Fruit fly (Drosophila melanogaster) whole organism, embryonic: Measurements from ENCODE around the gene CG10486.

Experiments used
- CG11093 ChIP-seq: fragments of 200-800 bp; sonication (Bioruptor generic); IDR thresholded peaks from 3 replicates; pipeline ENCODE4 v1.3.6; 2022; ENCODE audit warnings: missing biosample characterization, missing genetic modification characterization
- CG16779 ChIP-seq: fragments of 200-800 bp; sonication (Bioruptor generic); IDR thresholded peaks from 2 replicates; pipeline ENCODE4 v1.3.6; 2022; ENCODE audit warnings: missing biosample characterization, missing genetic modification characterization
- CG2116 ChIP-seq: fragments of 200-800 bp; sonication (Bioruptor generic); optimal IDR thresholded peaks from 3 replicates; lab custom pipeline; 2018; ENCODE audit warnings: missing biosample characterization, mild to moderate bottlenecking, missing genetic modification characterization
- CG30020 ChIP-seq: fragments of 200-800 bp; optimal IDR thresholded peaks from 2 replicates; lab custom pipeline; 2019; ENCODE audit warnings: missing biosample characterization, mild to moderate bottlenecking, missing genetic modification characterization, moderate library complexity
- CG31388 ChIP-seq: fragments of 200-800 bp; sonication (Bioruptor generic); optimal IDR thresholded peaks from 2 replicates; lab custom pipeline; 2016; ENCODE audit warnings: missing biosample characterization, missing genetic modification characterization
- CG3281 ChIP-seq: fragments of 200-800 bp; sonication (Bioruptor generic); optimal IDR thresholded peaks from 3 replicates; lab custom pipeline; 2017; ENCODE audit warnings: missing biosample characterization, mild to moderate bottlenecking, missing genetic modification characterization
- CG3838 ChIP-seq: fragments of 200-800 bp; sonication (Bioruptor generic); optimal IDR thresholded peaks from 3 replicates; lab custom pipeline; 2016; ENCODE audit warnings: missing biosample characterization, missing genetic modification characterization
- CG4730 ChIP-seq: fragments of 200-800 bp; sonication (Bioruptor generic); IDR thresholded peaks from 2 replicates; pipeline ENCODE4 v1.3.6; 2022; ENCODE audit warnings: missing biosample characterization, missing genetic modification characterization
- CG6791 ChIP-seq: fragments of 200-800 bp; sonication (Bioruptor generic); IDR thresholded peaks from 3 replicates; pipeline ENCODE4 v1.3.6; 2022; ENCODE audit warnings: missing biosample characterization, missing genetic modification characterization; ENCODE audit not compliant: partially characterized antibody
- CrebB ChIP-seq: fragments of 200-800 bp; sonication (Bioruptor generic); optimal IDR thresholded peaks from 3 replicates; lab custom pipeline; 2018; ENCODE audit warnings: missing biosample characterization, mild to moderate bottlenecking, missing genetic modification characterization
- D19A ChIP-seq: fragments of 200-800 bp; optimal IDR thresholded peaks from 3 replicates; lab custom pipeline; 2019; ENCODE audit warnings: missing biosample characterization, mild to moderate bottlenecking, missing genetic modification characterization, moderate library complexity
- D19B ChIP-seq: fragments of 200-800 bp; sonication (Bioruptor generic); optimal IDR thresholded peaks from 2 replicates; lab custom pipeline; 2017; ENCODE audit warnings: missing biosample characterization, mild to moderate bottlenecking, missing genetic modification characterization
- Dbx ChIP-seq: fragments of 200-800 bp; sonication (Bioruptor generic); IDR thresholded peaks from 3 replicates; pipeline ENCODE4 v1.3.6; 2022; ENCODE audit warnings: missing biosample characterization, missing genetic modification characterization
- ERR ChIP-seq: fragments of 200-800 bp; sonication (Bioruptor generic); optimal IDR thresholded peaks from 2 replicates; lab custom pipeline; 2016; ENCODE audit warnings: missing biosample characterization, missing genetic modification characterization
- HLH54F ChIP-seq: fragments of 200-800 bp; sonication (Bioruptor generic); optimal IDR thresholded peaks from 3 replicates; lab custom pipeline; 2016; ENCODE audit warnings: missing biosample characterization, missing genetic modification characterization
- Hand ChIP-seq: fragments of 200-800 bp; sonication (Bioruptor generic); optimal IDR thresholded peaks from 2 replicates; lab custom pipeline; 2017; ENCODE audit warnings: mild to moderate bottlenecking, missing biosample characterization, missing genetic modification reagents, missing genetic modification characterization
- HmgD ChIP-seq: fragments of 200-800 bp; sonication (Bioruptor generic); optimal IDR thresholded peaks from 3 replicates; lab custom pipeline; 2016; ENCODE audit warnings: missing biosample characterization, missing genetic modification characterization
- Hmr ChIP-seq: fragments of 200-800 bp; sonication (Bioruptor generic); optimal IDR thresholded peaks from 3 replicates; lab custom pipeline; 2017; ENCODE audit warnings: mild to moderate bottlenecking, missing biosample characterization, missing genetic modification reagents, missing genetic modification characterization
- Hr3 ChIP-seq: fragments of 200-800 bp; sonication (Bioruptor generic); optimal IDR thresholded peaks from 3 replicates; lab custom pipeline; 2016; ENCODE audit warnings: missing biosample characterization, missing genetic modification characterization
- Lhr ChIP-seq: fragments of 200-800 bp; sonication (Bioruptor generic); optimal IDR thresholded peaks from 3 replicates; lab custom pipeline; 2017; ENCODE audit warnings: mild to moderate bottlenecking, missing biosample characterization, missing genetic modification reagents, missing genetic modification characterization
- Med ChIP-seq: fragments of 200-800 bp; sonication (Bioruptor generic); peaks from one replicate; lab custom pipeline; 2016; ENCODE audit warnings: missing biosample characterization, missing genetic modification characterization, mild to moderate bottlenecking, inconsistent platforms, moderate library complexity
- NC2β ChIP-seq: fragments of 200-800 bp; sonication (Bioruptor generic); optimal IDR thresholded peaks from 2 replicates; lab custom pipeline; 2016; ENCODE audit warnings: missing biosample characterization, missing genetic modification characterization
- NFAT ChIP-seq: fragments of 200-800 bp; sonication (Bioruptor generic); IDR thresholded peaks from 2 replicates; pipeline ENCODE4 v1.3.6; 2022; ENCODE audit warnings: missing biosample characterization, missing genetic modification characterization
- Nf-YB ChIP-seq: fragments of 200-800 bp; sonication (Bioruptor generic); optimal IDR thresholded peaks from 3 replicates; lab custom pipeline; 2019; ENCODE audit warnings: missing biosample characterization, mild to moderate bottlenecking, missing genetic modification characterization, moderate library complexity
- Optix ChIP-seq: fragments of 200-800 bp; sonication (Bioruptor generic); IDR thresholded peaks from 3 replicates; pipeline ENCODE4 v1.3.6; 2022; ENCODE audit warnings: missing biosample characterization, missing genetic modification characterization
- Poxn ChIP-seq: fragments of 200-800 bp; sonication (Bioruptor generic); IDR thresholded peaks from 2 replicates; pipeline ENCODE4 v1.3.6; 2022; ENCODE audit warnings: missing biosample characterization, missing genetic modification characterization
- Rx ChIP-seq: fragments of 200-800 bp; sonication (Bioruptor generic); IDR thresholded peaks from 2 replicates; pipeline ENCODE4 v1.3.6; 2022; ENCODE audit warnings: missing biosample characterization, missing genetic modification characterization
- YL-1 ChIP-seq: fragments of 200-800 bp; sonication (Bioruptor generic); optimal IDR thresholded peaks from 3 replicates; lab custom pipeline; 2017; ENCODE audit warnings: missing biosample characterization, mild to moderate bottlenecking, missing genetic modification characterization
- ac ChIP-seq: fragments of 200-800 bp; sonication (Bioruptor generic); optimal IDR thresholded peaks from 3 replicates; lab custom pipeline; 2017; ENCODE audit warnings: missing biosample characterization, mild to moderate bottlenecking, missing genetic modification characterization
- ara ChIP-seq: fragments of 200-800 bp; sonication (Bioruptor generic); IDR thresholded peaks from 2 replicates; pipeline ENCODE4 v1.3.6; 2022; ENCODE audit warnings: missing biosample characterization, missing genetic modification characterization
- ase ChIP-seq: fragments of 200-800 bp; sonication (Bioruptor generic); IDR thresholded peaks from 3 replicates; pipeline ENCODE4 v1.3.6; 2022; ENCODE audit warnings: missing biosample characterization, missing genetic modification characterization
- cas ChIP-seq: fragments of 200-800 bp; sonication (Bioruptor generic); IDR thresholded peaks from 2 replicates; pipeline ENCODE4 v1.3.6; 2022; ENCODE audit warnings: missing biosample characterization, missing genetic modification characterization
- crc ChIP-seq: fragments of 200-800 bp; sonication (Bioruptor generic); optimal IDR thresholded peaks from 2 replicates; lab custom pipeline; 2016; ENCODE audit warnings: missing biosample characterization, missing genetic modification characterization
- croc ChIP-seq: fragments of 200-800 bp; sonication (Bioruptor generic); conservative IDR thresholded peaks from 3 replicates; pipeline ENCODE4 v1.3.6; 2022; ENCODE audit warnings: missing biosample characterization, missing genetic modification characterization
- dan ChIP-seq: fragments of 200-800 bp; sonication (Bioruptor generic); IDR thresholded peaks from 2 replicates; pipeline ENCODE4 v1.3.6; 2022; ENCODE audit warnings: missing biosample characterization, missing genetic modification characterization
- disco-r ChIP-seq: fragments of 200-800 bp; sonication (Bioruptor generic); optimal IDR thresholded peaks from 2 replicates; lab custom pipeline; 2016; ENCODE audit warnings: missing biosample characterization, missing genetic modification characterization
- nau ChIP-seq: fragments of 200-800 bp; sonication (Bioruptor generic); optimal IDR thresholded peaks from 3 replicates; lab custom pipeline; 2017; ENCODE audit warnings: missing biosample characterization, mild to moderate bottlenecking, missing genetic modification characterization, missing genetic modification reagents
- oc ChIP-seq: fragments of 200-800 bp; sonication (Bioruptor generic); optimal IDR thresholded peaks from 2 replicates; lab custom pipeline; 2018; ENCODE audit warnings: missing biosample characterization, mild to moderate bottlenecking, missing genetic modification characterization, moderate library complexity
- odd ChIP-seq: fragments of 200-800 bp; sonication (Bioruptor generic); optimal IDR thresholded peaks from 2 replicates; lab custom pipeline; 2017; ENCODE audit warnings: missing biosample characterization, mild to moderate bottlenecking, missing genetic modification characterization
- p53 ChIP-seq: fragments of 200-800 bp; sonication (Bioruptor generic); optimal IDR thresholded peaks from 2 replicates; lab custom pipeline; 2016; ENCODE audit warnings: missing biosample characterization, missing genetic modification characterization
- pan ChIP-seq, 4 experiments: fragments of >200 bp in 3 of 4; fragments of 200-800 bp in 1 of 4; sonication (Bioruptor generic) in 1 of 4; optimal IDR thresholded peaks in 3 of 4; IDR thresholded peaks in 1 of 4; 2 replicates each; pipeline versions ENCODE4 v1.3.6 to Lab custom; 2017 to 2022; ENCODE audit warnings: missing biosample characterization in 2 of 4, missing genetic modification characterization in 2 of 4, mixed read lengths in 1 of 4
- row ChIP-seq: fragments of 200-800 bp; sonication (Bioruptor generic); IDR thresholded peaks from 3 replicates; pipeline ENCODE4 v1.3.6; 2022; ENCODE audit warnings: missing biosample characterization, missing genetic modification characterization
- run ChIP-seq: fragments of 200-800 bp; sonication (Bioruptor generic); optimal IDR thresholded peaks from 3 replicates; lab custom pipeline; 2018; ENCODE audit warnings: missing biosample characterization, mild to moderate bottlenecking, missing genetic modification characterization
- sens-2 ChIP-seq: fragments of 200-800 bp; sonication (Bioruptor generic); IDR thresholded peaks from 2 replicates; pipeline ENCODE4 v1.3.6; 2022; ENCODE audit warnings: missing biosample characterization, missing genetic modification characterization
- sob ChIP-seq: fragments of 200-800 bp; sonication (Bioruptor generic); IDR thresholded peaks from 2 replicates; pipeline ENCODE4 v1.3.6; 2022; ENCODE audit warnings: missing biosample characterization, missing genetic modification characterization
- tgo ChIP-seq: fragments of 200-800 bp; sonication (Bioruptor generic); IDR thresholded peaks from 3 replicates; pipeline ENCODE4 v1.3.6; 2022; ENCODE audit warnings: missing biosample characterization, missing genetic modification characterization
- tx ChIP-seq: fragments of 200-800 bp; sonication (Bioruptor generic); optimal IDR thresholded peaks from 2 replicates; lab custom pipeline; 2016; ENCODE audit warnings: missing biosample characterization, missing genetic modification characterization
- unpg ChIP-seq: fragments of 200-800 bp; sonication (Bioruptor generic); optimal IDR thresholded peaks from 3 replicates; lab custom pipeline; 2018; ENCODE audit warnings: missing biosample characterization, mild to moderate bottlenecking, missing genetic modification characterization, moderate library complexity
- wor ChIP-seq: fragments of 200-800 bp; sonication (Bioruptor generic); IDR thresholded peaks from 2 replicates; pipeline ENCODE4 v1.3.6; 2022; ENCODE audit warnings: missing biosample characterization, missing genetic modification characterization

The CG10486 gene

DNA sequence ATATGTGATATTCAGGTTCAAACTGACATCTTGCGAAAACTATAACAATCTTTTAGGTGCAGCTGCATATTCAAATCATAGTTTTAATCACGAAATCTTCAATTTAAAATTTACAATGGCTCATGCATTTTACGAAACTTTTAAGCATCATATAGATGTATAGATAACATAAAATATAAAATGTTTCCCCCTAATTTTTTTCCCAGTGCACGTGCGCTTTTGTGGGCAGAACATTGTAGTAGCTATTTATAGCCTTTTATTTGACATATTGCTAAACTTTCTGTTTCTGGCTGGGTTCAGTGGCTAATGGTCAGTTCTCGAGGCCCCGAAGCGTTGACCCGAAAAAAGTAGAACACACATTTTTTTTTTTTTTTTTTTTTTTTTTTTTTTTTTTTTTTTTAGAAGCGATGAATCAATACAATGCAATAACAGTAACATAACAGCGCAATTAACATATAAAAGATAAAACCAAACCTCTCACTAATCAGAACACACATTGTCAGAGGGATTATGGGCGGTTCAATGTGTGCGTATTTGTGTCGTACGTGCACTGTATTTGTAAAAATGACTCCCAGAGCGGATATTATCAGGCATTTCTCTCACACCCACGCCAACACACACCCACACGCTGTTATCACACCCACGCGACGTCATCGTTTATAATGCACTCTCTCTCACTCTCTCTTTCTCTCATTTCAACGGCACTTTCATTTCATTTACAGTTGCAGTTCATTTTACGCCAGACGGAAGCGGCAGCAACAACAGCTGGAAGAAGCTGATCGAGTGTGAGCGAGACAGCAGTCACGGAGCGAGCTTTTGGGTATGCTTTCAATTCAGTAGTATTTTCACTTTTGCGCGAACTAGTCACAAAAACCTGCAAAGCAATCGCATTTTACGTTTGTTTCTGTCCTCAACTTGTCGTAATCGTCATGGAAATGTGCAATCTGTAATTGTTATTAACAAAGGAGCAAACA, 19.8 kb upstream of the CG10486 start (continued):
- TF ChIP-seq Med (GFP tag; lab: Kevin White, UChicago) = peak; percentile 81
- peak; percentile 65 for TF ChIP-seq unpg (GFP tag; lab: Kevin White, UChicago)
- TF ChIP-seq Lhr = no peak
- no peak for TF ChIP-seq CG16779
- no peak for TF ChIP-seq dan (GFP tag; lab: Robert Waterston, UW)
- no peak for TF ChIP-seq nau (GFP tag; lab: Kevin White, UChicago)
- no peak for TF ChIP-seq CG3838
- no peak for TF ChIP-seq Poxn (GFP tag; lab: Robert Waterston, UW)
- peak; percentile 27; the same call in 1 of the 2 replicates for TF ChIP-seq sob (GFP tag; lab: Robert Waterston, UW)
- TF ChIP-seq oc = no peak
- peak; percentile 23 for TF ChIP-seq tx (GFP tag; lab: Kevin White, UChicago)
- peak; percentile 20 for TF ChIP-seq disco-r (GFP tag; lab: Kevin White, UChicago)
- TF ChIP-seq CG11093 = no peak
- TF ChIP-seq ERR (GFP tag; lab: Kevin White, UChicago) = no peak
- TF ChIP-seq row (GFP tag; lab: Robert Waterston, UW) = peak; percentile 55; the same call in 2 of the 3 replicates
- no peak for TF ChIP-seq p53 (GFP tag; lab: Kevin White, UChicago)
- TF ChIP-seq Hmr (GFP tag; lab: Kevin White, UChicago) = peak; percentile 42
- no peak for TF ChIP-seq CG3281 (GFP tag; lab: Kevin White, UChicago)
- TF ChIP-seq sens-2 (GFP tag; lab: Robert Waterston, UW) = no peak; the same call in 1 of the 2 replicates
- peak; percentile 33; the same call in 1 of the 2 replicates for TF ChIP-seq wor (GFP tag; lab: Robert Waterston, UW)
- peak; percentile 32; the same call in 2 of the 3 replicates for TF ChIP-seq tgo
- TF ChIP-seq Nf-YB (GFP tag; lab: Kevin White, UChicago) = peak; percentile 17
- TF ChIP-seq D19A = peak; percentile 17
- TF ChIP-seq CG2116 = peak; percentile 5
- TF ChIP-seq Hr3 (GFP tag; lab: Kevin White, UChicago) = peak; percentile 35
- TF ChIP-seq run (tag; lab: Kevin White, UChicago) = no peak
- no peak for TF ChIP-seq NC2β (GFP tag; lab: Kevin White, UChicago)
- TF ChIP-seq NFAT (GFP tag; lab: Robert Waterston, UW) = no peak
- TF ChIP-seq pan (optimal IDR thresholded peaks at IDR 0.05; lab: Kevin White, UChicago) = no peak
- TF ChIP-seq pan (GFP tag; optimal IDR thresholded peaks at IDR 0.05 in 1 of 2, IDR thresholded peaks at IDR 0.05 in 1 of 2) = peak in 1 of 2 experiments; percentile 33
- peak; percentile 21 for TF ChIP-seq HLH54F (GFP tag; lab: Kevin White, UChicago)
- no peak for TF ChIP-seq ac (GFP tag; lab: Kevin White, UChicago)
- TF ChIP-seq crc (GFP tag; lab: Kevin White, UChicago) = peak; percentile 4
- TF ChIP-seq CG6791 (GFP tag; lab: Robert Waterston, UW) = no peak
- no peak for TF ChIP-seq YL-1 (GFP tag; lab: Kevin White, UChicago)
- no peak for TF ChIP-seq CG31388 (GFP tag; lab: Kevin White, UChicago)
- no peak for TF ChIP-seq Dbx (GFP tag; lab: Robert Waterston, UW)
- peak; percentile 32; the same call in 1 of the 3 replicates for TF ChIP-seq Optix
- TF ChIP-seq Rx (GFP tag; lab: Robert Waterston, UW) = no peak; the same call in 1 of the 2 replicates
- peak; percentile 28 for TF ChIP-seq D19B (GFP tag; lab: Kevin White, UChicago)
- TF ChIP-seq Hand = no peak
- 0 out of 3 replicates have a peak, but pooled peaks have one; percentile 20 for TF ChIP-seq ase (GFP tag; lab: Robert Waterston, UW)
- TF ChIP-seq CrebB (tag; lab: Kevin White, UChicago) = no peak
- no peak for TF ChIP-seq croc (GFP tag; lab: Robert Waterston, UW)
- no peak for TF ChIP-seq HmgD (GFP tag; lab: Kevin White, UChicago)
- TF ChIP-seq cas (GFP tag; lab: Robert Waterston, UW) = no peak
- TF ChIP-seq CG4730 (GFP tag; lab: Robert Waterston, UW) = no peak
- no peak for TF ChIP-seq CG30020
- 0 out of 2 replicates have a peak, but pooled peaks have one; percentile 28 for TF ChIP-seq ara
- TF ChIP-seq odd (GFP tag; lab: Kevin White, UChicago) = no peak
